Worm (Caenorhabditis elegans) whole organism, L1 larva: ENCODE results near the gene D1079.1.

ENCODE experiments used
- C04F5.9 ChIP-seq: sonication (generic microtip); optimal IDR thresholded peaks from 2 replicates; lab custom pipeline; 2016; ENCODE audit warnings: missing genetic modification characterization, missing compliant biosample characterization
- C16A3.4 ChIP-seq: fragments of 150-350 bp; optimal IDR thresholded peaks from 2 replicates; lab custom pipeline; 2014; ENCODE audit warnings: missing biosample characterization, missing genetic modification characterization
- C34B4.2 ChIP-seq: sonication (generic microtip); optimal IDR thresholded peaks from 2 replicates; lab custom pipeline; 2017; ENCODE audit warnings: mild to moderate bottlenecking, missing genetic modification characterization, missing compliant biosample characterization
- Y116A8C.19 ChIP-seq: sonication (generic microtip); optimal IDR thresholded peaks from 2 replicates; lab custom pipeline; 2016; ENCODE audit warnings: missing compliant biosample characterization, missing genetic modification characterization, borderline replicate concordance
- aha-1 ChIP-seq: fragments of 150-350 bp; optimal IDR thresholded peaks from 2 replicates; lab custom pipeline; 2014; ENCODE audit warnings: missing biosample characterization, missing genetic modification characterization
- alr-1 ChIP-seq: fragments of 200-800 bp; sonication (Bioruptor generic); optimal IDR thresholded peaks from 2 replicates; lab custom pipeline; 2018; ENCODE audit warnings: borderline replicate concordance, mild to moderate bottlenecking, missing genetic modification characterization, missing compliant biosample characterization
- aly-2 ChIP-seq: fragments of 150-350 bp; optimal IDR thresholded peaks from 2 replicates; lab custom pipeline; 2014; ENCODE audit warnings: missing biosample characterization, missing genetic modification characterization
- ceh-63 ChIP-seq: fragments of 200-800 bp; sonication (Bioruptor generic); optimal IDR thresholded peaks from 2 replicates; lab custom pipeline; 2018; ENCODE audit warnings: mild to moderate bottlenecking, missing genetic modification characterization, missing compliant biosample characterization
- ceh-8 ChIP-seq: fragments of 200-800 bp; sonication (Bioruptor generic); optimal IDR thresholded peaks from 2 replicates; lab custom pipeline; 2018; ENCODE audit warnings: mild to moderate bottlenecking, missing genetic modification characterization, moderate library complexity, missing compliant biosample characterization
- ceh-82 ChIP-seq, 3 experiments: fragments of 150-350 bp in 1 of 3; sonication (generic microtip) in 2 of 3; optimal IDR thresholded peaks; 2 replicates each; lab custom pipeline; 2014 to 2017; ENCODE audit warnings: missing biosample characterization in 3 of 3, missing genetic modification characterization in 3 of 3
- ceh-90 ChIP-seq: sonication (generic microtip); optimal IDR thresholded peaks from 2 replicates; lab custom pipeline; 2016; ENCODE audit warnings: missing genetic modification characterization, missing compliant biosample characterization
- ces-1 ChIP-seq: fragments of 150-350 bp; optimal IDR thresholded peaks from 2 replicates; lab custom pipeline; 2014; ENCODE audit warnings: missing biosample characterization, missing genetic modification reagents, missing genetic modification characterization
- dpl-1 ChIP-seq, 3 experiments: fragments of 150-350 bp in 2 of 3; sonication (generic microtip) in 1 of 3; optimal IDR thresholded peaks; 2 replicates each; lab custom pipeline; 2014 to 2017; ENCODE audit warnings: missing biosample characterization in 3 of 3, missing genetic modification characterization in 3 of 3, missing genetic modification reagents in 3 of 3
- efl-3 ChIP-seq: fragments of 200-800 bp; sonication (Bioruptor generic); optimal IDR thresholded peaks from 2 replicates; lab custom pipeline; 2018; ENCODE audit warnings: mild to moderate bottlenecking, missing genetic modification characterization, missing compliant biosample characterization
- egl-13 ChIP-seq: sonication (generic microtip); optimal IDR thresholded peaks from 2 replicates; lab custom pipeline; 2016; ENCODE audit warnings: missing genotype, missing genetic modification reagents, missing genetic modification characterization, missing compliant biosample characterization
- elt-2 ChIP-seq: sonication (generic microtip); optimal IDR thresholded peaks from 2 replicates; lab custom pipeline; 2016; ENCODE audit warnings: missing genetic modification characterization, mild to moderate bottlenecking, inconsistent platforms, missing compliant biosample characterization, missing genetic modification reagents
- ets-5 ChIP-seq: fragments of 200-800 bp; sonication (Bioruptor generic); IDR thresholded peaks from 2 replicates; pipeline ENCODE4 v1.3.6; 2022; ENCODE audit warnings: missing genetic modification characterization, missing compliant biosample characterization
- fkh-10 ChIP-seq: sonication (generic microtip); optimal IDR thresholded peaks from 2 replicates; lab custom pipeline; 2017; ENCODE audit warnings: missing biosample characterization, missing genetic modification reagents, missing genetic modification characterization
- fkh-4 ChIP-seq: sonication (generic microtip); optimal IDR thresholded peaks from 2 replicates; lab custom pipeline; 2016; ENCODE audit warnings: missing compliant biosample characterization, missing genetic modification characterization, borderline replicate concordance
- hlh-17 ChIP-seq: fragments of 200-800 bp; sonication (Bioruptor generic); optimal IDR thresholded peaks from 2 replicates; lab custom pipeline; 2018; ENCODE audit warnings: missing genetic modification characterization, mild to moderate bottlenecking, missing compliant biosample characterization, moderate library complexity, borderline replicate concordance
- hlh-4 ChIP-seq: sonication (generic microtip); optimal IDR thresholded peaks from 2 replicates; lab custom pipeline; 2016; ENCODE audit warnings: mild to moderate bottlenecking, missing genetic modification characterization, missing compliant biosample characterization
- irx-1 ChIP-seq: sonication (generic microtip); optimal IDR thresholded peaks from 2 replicates; lab custom pipeline; 2016; ENCODE audit warnings: missing genetic modification characterization, missing compliant biosample characterization
- isw-1 ChIP-seq: fragments of 200-800 bp; sonication (Bioruptor generic); IDR thresholded peaks from 2 replicates; pipeline ENCODE4 v1.3.6; 2022; ENCODE audit warnings: missing genetic modification characterization, missing compliant biosample characterization
- jun-1 ChIP-seq: fragments of 150-350 bp; optimal IDR thresholded peaks from 2 replicates; lab custom pipeline; 2014; ENCODE audit warnings: missing biosample characterization, missing genetic modification reagents, missing genetic modification characterization
- lin-14 ChIP-seq: fragments of 200-800 bp; sonication (Bioruptor generic); optimal IDR thresholded peaks from 2 replicates; lab custom pipeline; 2018; ENCODE audit warnings: mild to moderate bottlenecking, missing genetic modification characterization, moderate library complexity, missing compliant biosample characterization
- lin-15B ChIP-seq: fragments of 150-350 bp; sonication (generic microtip); optimal IDR thresholded peaks from 3 replicates; lab custom pipeline; 2014; ENCODE audit warnings: missing biosample characterization, missing genetic modification characterization
- lin-35 ChIP-seq, 2 experiments: fragments of 150-350 bp; optimal IDR thresholded peaks; 2 replicates each; lab custom pipeline; 2014; ENCODE audit warnings: missing biosample characterization in 2 of 2, missing genetic modification characterization in 2 of 2, missing genetic modification reagents in 2 of 2
- lin-39 ChIP-seq: fragments of 150-350 bp; optimal IDR thresholded peaks from 2 replicates; lab custom pipeline; 2014; ENCODE audit warnings: missing biosample characterization, missing genetic modification reagents, missing genetic modification characterization
- lir-3 ChIP-seq: sonication (generic microtip); optimal IDR thresholded peaks from 2 replicates; lab custom pipeline; 2016; ENCODE audit warnings: mild to moderate bottlenecking, missing genetic modification characterization, moderate library complexity, missing compliant biosample characterization; ENCODE audit not compliant: poor library complexity
- mab-9 ChIP-seq: fragments of 200-800 bp; sonication (Bioruptor generic); IDR thresholded peaks from 2 replicates; pipeline ENCODE4 v1.3.6; 2022; ENCODE audit warnings: missing genetic modification reagents, missing genetic modification characterization, missing compliant biosample characterization
- mef-2 ChIP-seq: fragments of 150-350 bp; optimal IDR thresholded peaks from 2 replicates; lab custom pipeline; 2014; ENCODE audit warnings: missing biosample characterization, missing genetic modification characterization
- mep-1 ChIP-seq: fragments of 150-350 bp; optimal IDR thresholded peaks from 2 replicates; lab custom pipeline; 2014; ENCODE audit warnings: missing biosample characterization, missing genetic modification characterization
- nhr-12 ChIP-seq: sonication (generic microtip); optimal IDR thresholded peaks from 2 replicates; lab custom pipeline; 2017; ENCODE audit warnings: missing biosample characterization, missing genetic modification characterization
- nhr-237 ChIP-seq: fragments of 150-350 bp; optimal IDR thresholded peaks from 2 replicates; lab custom pipeline; 2014; ENCODE audit warnings: missing biosample characterization, missing genetic modification characterization
- nhr-28 ChIP-seq: fragments of 150-350 bp; optimal IDR thresholded peaks from 2 replicates; lab custom pipeline; 2014; ENCODE audit warnings: missing biosample characterization, missing genetic modification characterization
- nhr-47 ChIP-seq: sonication (generic microtip); optimal IDR thresholded peaks from 2 replicates; lab custom pipeline; 2016; ENCODE audit warnings: mild to moderate bottlenecking, missing genetic modification characterization, moderate library complexity, missing compliant biosample characterization
- nhr-71 ChIP-seq: sonication (generic microtip); optimal IDR thresholded peaks from 2 replicates; lab custom pipeline; 2016; ENCODE audit warnings: mild to moderate bottlenecking, missing genetic modification characterization, moderate library complexity, missing compliant biosample characterization
- nhr-76 ChIP-seq: sonication (generic microtip); optimal IDR thresholded peaks from 2 replicates; lab custom pipeline; 2017; ENCODE audit warnings: missing biosample characterization, missing genetic modification characterization
- nhr-77 ChIP-seq: fragments of 150-350 bp; optimal IDR thresholded peaks from 2 replicates; lab custom pipeline; 2014; ENCODE audit warnings: missing biosample characterization, missing genetic modification characterization
- nhr-84 ChIP-seq: sonication (generic microtip); optimal IDR thresholded peaks from 2 replicates; lab custom pipeline; 2017; ENCODE audit warnings: missing biosample characterization, missing genetic modification characterization
- nhr-90 ChIP-seq: sonication (generic microtip); optimal IDR thresholded peaks from 2 replicates; lab custom pipeline; 2016; ENCODE audit warnings: mild to moderate bottlenecking, missing genetic modification characterization, missing compliant biosample characterization; ENCODE audit not compliant: poor library complexity
- skn-1 ChIP-seq: fragments of 150-350 bp; optimal IDR thresholded peaks from 2 replicates; lab custom pipeline; 2014; ENCODE audit warnings: missing biosample characterization, missing genetic modification characterization
- snu-23 ChIP-seq: sonication (generic microtip); optimal IDR thresholded peaks from 2 replicates; lab custom pipeline; 2016; ENCODE audit warnings: missing genetic modification characterization, missing compliant biosample characterization
- swsn-7 ChIP-seq: sonication (generic microtip); optimal IDR thresholded peaks from 2 replicates; lab custom pipeline; 2016; ENCODE audit warnings: missing genetic modification characterization, missing compliant biosample characterization
- unc-130 ChIP-seq: fragments of 150-350 bp; optimal IDR thresholded peaks from 2 replicates; lab custom pipeline; 2017; ENCODE audit warnings: missing biosample characterization, missing genetic modification characterization, inconsistent platforms
- unc-86 ChIP-seq: sonication (generic microtip); optimal IDR thresholded peaks from 2 replicates; lab custom pipeline; 2016; ENCODE audit warnings: missing genetic modification characterization, missing compliant biosample characterization
- zag-1 ChIP-seq: fragments of 150-350 bp; optimal IDR thresholded peaks from 2 replicates; lab custom pipeline; 2014; ENCODE audit warnings: missing biosample characterization, missing genetic modification characterization

The D1079.1 gene

ce11 chrX:4391680-4392079, 11.3 kb upstream of the D1079.1 start:
- no peak for TF ChIP-seq hlh-17 (GFP tag; lab: Kevin White, UChicago)
- TF ChIP-seq lir-3 (tag; lab: Kevin White, UChicago): no peak
- TF ChIP-seq lin-15B (tag; lab: Kevin White, UChicago): no peak
- no peak for TF ChIP-seq nhr-47 (tag; lab: Kevin White, UChicago)
- no peak for TF ChIP-seq zag-1 (tag; lab: Kevin White, UChicago)
- peak in 1 of 3 experiments; percentile 2 for TF ChIP-seq ceh-82 (tag; optimal IDR thresholded peaks at IDR 0.05; lab: Kevin White, UChicago)
- no peak for TF ChIP-seq aly-2 (tag; lab: Kevin White, UChicago)
- no peak for TF ChIP-seq C04F5.9 (tag; lab: Kevin White, UChicago)
- TF ChIP-seq lin-14 (GFP tag; lab: Kevin White, UChicago): peak; percentile 63
- TF ChIP-seq ets-5 (GFP tag; lab: Robert Waterston, UW): no peak
- no peak for TF ChIP-seq mef-2 (tag; lab: Kevin White, UChicago)
- TF ChIP-seq Y116A8C.19 (tag; lab: Kevin White, UChicago): no peak

- TF ChIP-seq lin-15B (tag; lab: Kevin White, UChicago) (no peak), nhr-28 (tag; lab: Kevin White, UChicago) (no peak), hlh-4 (tag; lab: Kevin White, UChicago) (no peak), fkh-10 (GFP tag; lab: Kevin White, UChicago) (no peak), nhr-237 (peak; percentile 40), nhr-47 (tag; lab: Kevin White, UChicago) (peak; percentile 84), mef-2 (tag; lab: Kevin White, UChicago) (no peak), skn-1 (tag; lab: Kevin White, UChicago) (peak; percentile 75), nhr-71 (tag; lab: Kevin White, UChicago) (peak; percentile 74), alr-1 (tag; lab: Kevin White, UChicago) (no peak), swsn-7 (tag; lab: Kevin White, UChicago) (peak; percentile 68), lir-3 (tag; lab: Kevin White, UChicago) (peak; percentile 37), isw-1 (GFP tag; lab: Robert Waterston, UW) (peak; percentile 14), aly-2 (tag; lab: Kevin White, UChicago) (no peak), dpl-1 (GFP tag; optimal IDR thresholded peaks at IDR 0.05; lab: Kevin White, UChicago) (peak in 2 of 3 experiments; percentile 1 to 9), mep-1 (tag; lab: Kevin White, UChicago) (peak; percentile 79), aha-1 (tag; lab: Kevin White, UChicago) (no peak), ceh-90 (tag; lab: Kevin White, UChicago) (no peak), lin-39 (tag; lab: Kevin White, UChicago) (peak; percentile 62), efl-3 (GFP tag; lab: Kevin White, UChicago) (peak; percentile 53), ces-1 (GFP tag; lab: Kevin White, UChicago) (no peak), mab-9 (GFP tag; lab: Robert Waterston, UW) (no peak), elt-2 (tag; lab: Kevin White, UChicago) (peak; percentile 57), lin-14 (GFP tag; lab: Kevin White, UChicago) (peak; percentile 74), ceh-8 (no peak), egl-13 (tag; lab: Kevin White, UChicago) (no peak), nhr-84 (tag; lab: Kevin White, UChicago) (no peak), C34B4.2 (tag; lab: Kevin White, UChicago) (no peak), jun-1 (tag; lab: Kevin White, UChicago) (peak; percentile 83), ceh-82 (tag; optimal IDR thresholded peaks at IDR 0.05; lab: Kevin White, UChicago) (peak; percentile 53 to 80 (median 54)), nhr-12 (no peak), C16A3.4 (peak; percentile 77), ceh-63 (no peak), nhr-90 (tag; lab: Kevin White, UChicago) (peak; percentile 88), unc-130 (tag; lab: Kevin White, UChicago) (peak; percentile 7), nhr-76 (tag; lab: Kevin White, UChicago) (no peak), snu-23 (GFP tag; lab: Kevin White, UChicago) (peak; percentile 92), C04F5.9 (tag; lab: Kevin White, UChicago) (no peak), lin-35 (GFP tag; optimal IDR thresholded peaks at IDR 0.05; lab: Kevin White, UChicago) (peak; percentile 27 to 80), fkh-4 (tag; lab: Kevin White, UChicago) (peak; percentile 6), unc-86 (tag; lab: Kevin White, UChicago) (peak; percentile 14), irx-1 (tag; lab: Kevin White, UChicago) (peak; percentile 45), nhr-77 (tag; lab: Kevin White, UChicago) (peak; percentile 78)
These were observed 7.7 kb upstream of the D1079.1 start for ce11 chrX:4395073-4395850.
